Worm (Caenorhabditis elegans): ENCODE data around the gene K11H12.9.

ce11 chrIV:684197-684596 is 34.7 kb downstream of the K11H12.9 start, which contains the start of gene cutl-28:
- TF ChIP-seq ztf-1 (GFP tag; conservative IDR thresholded peaks at IDR 0.05) (no peak), nhr-21 (tag; optimal IDR thresholded peaks at IDR 0.05) (no peak), mdl-1 (tag; optimal IDR thresholded peaks at IDR 0.05) (no peak), snpc-4 (tag; optimal IDR thresholded peaks at IDR 0.05) (no peak), unc-62 (GFP tag; optimal IDR thresholded peaks at IDR 0.05) (no peak), nhr-237 (tag; optimal IDR thresholded peaks at IDR 0.05) (no peak), nhr-11 (tag; optimal IDR thresholded peaks at IDR 0.05) (no peak), dmd-4 (tag; optimal IDR thresholded peaks at IDR 0.05) (no peak), aly-2 (tag; optimal IDR thresholded peaks at IDR 0.05) (no peak)
